Worm (Caenorhabditis elegans): Measurements from ENCODE around the gene T16H12.13.

- TF ChIP-seq mxl-1 (tag; optimal IDR thresholded peaks at IDR 0.05) (no peak), unc-62 (GFP tag; optimal IDR thresholded peaks at IDR 0.05) (no peak), F22D6.2 (tag; optimal IDR thresholded peaks at IDR 0.05) (no peak), pha-4 (tag; optimal IDR thresholded peaks at IDR 0.05) (no peak), snpc-4 (GFP tag; optimal IDR thresholded peaks at IDR 0.05) (no peak), snpc-4 (tag; optimal IDR thresholded peaks at IDR 0.05) (no peak), Y53F4B.3 (GFP tag; IDR thresholded peaks at IDR 0.05) (no peak), B0336.3 (GFP tag; IDR thresholded peaks at IDR 0.05) (no peak), aptf-3 (GFP tag; IDR thresholded peaks at IDR 0.05) (no peak)
These were observed 33.6 kb downstream of the T16H12.13 start, which contains the start of gene ZK1128.3 for ce11 chrIII:10118818-10119217.

Measured in whole organism, young adult.